ENCODE assay signal across 3 worm cellular contexts in genomic region chrIII:13272227-13272626, ce11.
A peak's percentile ranks its signal among the peaks of the same experiment; 100 is the strongest.
TF ChIP-seq lines count a peak whose summit lies in the region.

No protein-coding gene starts in this region.

TF ChIP-seq in whole organism, L1 larva, 84 proteins besides CTCF, POLR2A, EP300 and RAD21:
- TF ChIP-seq blmp-1 (tag; optimal IDR thresholded peaks at IDR 0.05; lab: Kevin White, UChicago) = peak; percentile 74
- TF ChIP-seq fkh-8 (tag; optimal IDR thresholded peaks at IDR 0.05; lab: Kevin White, UChicago) = peak; percentile 15
- TF ChIP-seq dsc-1 (tag; optimal IDR thresholded peaks at IDR 0.05; lab: Kevin White, UChicago) = no peak
TF ChIP-seq in whole organism, L1 larva: peak in this region for 2.

TF ChIP-seq in whole organism, L4 larva, 104 proteins besides CTCF, POLR2A, EP300 and RAD21:
- TF ChIP-seq hlh-30 (tag; optimal IDR thresholded peaks at IDR 0.05; lab: Kevin White, UChicago; ENCODE audit: insufficient read depth) (peak; percentile 17), lin-1 (GFP tag; IDR thresholded peaks at IDR 0.05; lab: Robert Waterston, UW) (no peak)

TF ChIP-seq in whole organism, late embryonic, 69 proteins besides CTCF, POLR2A, EP300 and RAD21:
- TF ChIP-seq sdc-2 (tag; optimal IDR thresholded peaks at IDR 0.05; lab: Kevin White, UChicago) = peak; percentile 81
- TF ChIP-seq hlh-15 (tag; optimal IDR thresholded peaks at IDR 0.05; lab: Kevin White, UChicago) = no peak
- no peak for TF ChIP-seq K09A11.1 (tag; optimal IDR thresholded peaks at IDR 0.05; lab: Kevin White, UChicago; ENCODE audit: insufficient read depth)
